Worm (Caenorhabditis elegans): Measurements from ENCODE around the gene Y56A3A.6.

ce11 chrIII:11917525-11917924, 38.9 kb upstream of the Y56A3A.6 start:
- no peak for TF ChIP-seq hlh-13 (GFP tag; optimal IDR thresholded peaks at IDR 0.05)
- no peak for TF ChIP-seq elt-2 (tag; optimal IDR thresholded peaks at IDR 0.05)
- TF ChIP-seq ets-4 (tag; optimal IDR thresholded peaks at IDR 0.05), result no peak
- no peak for TF ChIP-seq pha-4 (tag; optimal IDR thresholded peaks at IDR 0.05)
- TF ChIP-seq F13H6.1 (tag; optimal IDR thresholded peaks at IDR 0.05), result no peak
